Fruit fly (Drosophila melanogaster) whole organism, embryonic: ENCODE data around the gene mRpS25.

Experiments used
- Adf1 ChIP-seq: fragments of 200-800 bp; sonication (Bioruptor generic); IDR thresholded peaks from 2 replicates; pipeline ENCODE4 v1.3.6; 2022; ENCODE audit warnings: missing biosample characterization, missing genetic modification characterization
- CG11560 ChIP-seq: fragments of 200-800 bp; sonication (Bioruptor generic); IDR thresholded peaks from 3 replicates; pipeline ENCODE4 v1.3.6; 2022; ENCODE audit warnings: missing biosample characterization, missing genetic modification characterization
- CG13287 ChIP-seq: fragments of 200-800 bp; sonication (Bioruptor generic); IDR thresholded peaks from 2 replicates; pipeline ENCODE4 v1.3.6; 2022; ENCODE audit warnings: missing biosample characterization, missing genetic modification characterization; ENCODE audit not compliant: partially characterized antibody
- CG14014 ChIP-seq: fragments of 200-800 bp; sonication (Bioruptor generic); IDR thresholded peaks from 2 replicates; pipeline ENCODE4 v1.3.6; 2022; ENCODE audit warnings: missing biosample characterization, missing genetic modification characterization
- CG15073 ChIP-seq: fragments of 200-800 bp; sonication (Bioruptor generic); optimal IDR thresholded peaks from 2 replicates; lab custom pipeline; 2016; ENCODE audit warnings: missing biosample characterization, missing genetic modification characterization
- CG15696 ChIP-seq: fragments of 200-800 bp; sonication (Bioruptor generic); optimal IDR thresholded peaks from 2 replicates; lab custom pipeline; 2019; ENCODE audit warnings: missing biosample characterization, mild to moderate bottlenecking, missing genetic modification characterization, moderate library complexity
- CG17328 ChIP-seq: fragments of 200-800 bp; sonication (Bioruptor generic); IDR thresholded peaks from 2 replicates; pipeline ENCODE4 v1.3.6; 2022; ENCODE audit warnings: missing biosample characterization, missing genetic modification characterization
- CG1792 ChIP-seq: fragments of 200-800 bp; sonication (Bioruptor generic); optimal IDR thresholded peaks from 2 replicates; lab custom pipeline; 2016; ENCODE audit warnings: missing biosample characterization, missing genetic modification characterization
- CG2202 ChIP-seq: fragments of 200-800 bp; sonication (Bioruptor generic); optimal IDR thresholded peaks from 2 replicates; lab custom pipeline; 2018; ENCODE audit warnings: missing biosample characterization, mild to moderate bottlenecking, missing genetic modification characterization
- CG34422 ChIP-seq: fragments of 200-800 bp; sonication (Bioruptor generic); IDR thresholded peaks from 3 replicates; pipeline ENCODE4 v1.3.6; 2022; ENCODE audit warnings: missing biosample characterization, missing genetic modification characterization
- CG42726 ChIP-seq: fragments of 200-800 bp; sonication (Bioruptor generic); IDR thresholded peaks from 2 replicates; pipeline ENCODE4 v1.3.6; 2022; ENCODE audit warnings: missing biosample characterization, missing genetic modification characterization; ENCODE audit not compliant: partially characterized antibody
- CG5245 ChIP-seq: fragments of 200-800 bp; sonication (Bioruptor generic); optimal IDR thresholded peaks from 3 replicates; lab custom pipeline; 2016; ENCODE audit warnings: missing biosample characterization, missing genetic modification characterization
- CG6854 ChIP-seq: fragments of 200-800 bp; sonication (Bioruptor generic); optimal IDR thresholded peaks from 3 replicates; lab custom pipeline; 2017; ENCODE audit warnings: missing biosample characterization, mild to moderate bottlenecking, missing genetic modification characterization
- CG7987 ChIP-seq: fragments of 200-800 bp; sonication (Bioruptor generic); optimal IDR thresholded peaks from 2 replicates; lab custom pipeline; 2018; ENCODE audit warnings: missing biosample characterization, mild to moderate bottlenecking, missing genetic modification characterization, moderate library complexity
- CG8281 ChIP-seq: fragments of 200-800 bp; sonication (Bioruptor generic); optimal IDR thresholded peaks from 2 replicates; lab custom pipeline; 2018; ENCODE audit warnings: missing biosample characterization, mild to moderate bottlenecking, missing genetic modification characterization, moderate library complexity
- CG8290 ChIP-seq, 3 experiments: fragments of 200-800 bp; sonication (Bioruptor generic); optimal IDR thresholded peaks; 2 replicates each; lab custom pipeline; 2016 to 2019; ENCODE audit warnings: missing biosample characterization in 3 of 3, missing genetic modification characterization in 3 of 3, mild to moderate bottlenecking in 2 of 3, moderate library complexity in 1 of 3
- CTCF ChIP-seq: fragments of 200-800 bp; sonication (Bioruptor generic); optimal IDR thresholded peaks from 2 replicates; lab custom pipeline; 2017; ENCODE audit warnings: missing biosample characterization, mild to moderate bottlenecking, missing genetic modification characterization, moderate library complexity
- D ChIP-seq, 2 experiments: fragments of 200-800 bp in 1 of 2; fragments of >200 bp in 1 of 2; sonication (Bioruptor generic) in 1 of 2; optimal IDR thresholded peaks; 2 replicates in 1 of 2; 3 replicates in 1 of 2; lab custom pipeline; 2017; ENCODE audit warnings: mild to moderate bottlenecking in 1 of 2, missing biosample characterization in 1 of 2, missing genetic modification characterization in 1 of 2, missing genetic modification reagents in 1 of 2
- Dip3 ChIP-seq: fragments of 200-800 bp; sonication (Bioruptor generic); optimal IDR thresholded peaks from 3 replicates; lab custom pipeline; 2016; ENCODE audit warnings: missing biosample characterization, missing genetic modification characterization
- Ets97D ChIP-seq: fragments of 200-800 bp; sonication (Bioruptor generic); optimal IDR thresholded peaks from 3 replicates; lab custom pipeline; 2016; ENCODE audit warnings: missing biosample characterization, missing genetic modification characterization
- Fer1 ChIP-seq: fragments of 200-800 bp; sonication (Bioruptor generic); optimal IDR thresholded peaks from 2 replicates; lab custom pipeline; 2017; ENCODE audit warnings: missing biosample characterization, mild to moderate bottlenecking, missing genetic modification characterization
- Fer2 ChIP-seq: fragments of 200-800 bp; sonication (Bioruptor generic); optimal IDR thresholded peaks from 2 replicates; lab custom pipeline; 2018; ENCODE audit warnings: missing biosample characterization, mild to moderate bottlenecking, missing genetic modification characterization, moderate library complexity
- Gsc ChIP-seq: fragments of 200-800 bp; sonication (Bioruptor generic); IDR thresholded peaks from 2 replicates; pipeline ENCODE4 v1.3.6; 2022; ENCODE audit warnings: missing biosample characterization, missing genetic modification characterization
- Gug ChIP-seq: fragments of 200-800 bp; sonication (Bioruptor generic); IDR thresholded peaks from 4 replicates; pipeline ENCODE4 v1.3.6; 2022; ENCODE audit warnings: missing biosample characterization, missing genetic modification characterization
- HLH3B ChIP-seq: fragments of 200-800 bp; sonication (Bioruptor generic); IDR thresholded peaks from 2 replicates; pipeline ENCODE4 v1.3.6; 2022; ENCODE audit warnings: missing biosample characterization, missing genetic modification characterization
- HLH4C ChIP-seq: fragments of 200-800 bp; sonication (Bioruptor generic); IDR thresholded peaks from 3 replicates; pipeline ENCODE4 v1.3.6; 2022; ENCODE audit warnings: missing biosample characterization, missing genetic modification characterization; ENCODE audit not compliant: partially characterized antibody
- Hr39 ChIP-seq: fragments of >200 bp; optimal IDR thresholded peaks from 2 replicates; lab custom pipeline; 2017
- Hr51 ChIP-seq, 2 experiments: fragments of 200-800 bp; sonication (Bioruptor generic); optimal IDR thresholded peaks; 2 replicates in 1 of 2; 3 replicates in 1 of 2; lab custom pipeline; 2016 to 2018; ENCODE audit warnings: missing biosample characterization in 2 of 2, missing genetic modification characterization in 2 of 2, mild to moderate bottlenecking in 1 of 2, moderate library complexity in 1 of 2
- Kr ChIP-seq: fragments of 200-800 bp; sonication (Bioruptor generic); optimal IDR thresholded peaks from 2 replicates; lab custom pipeline; 2017; ENCODE audit warnings: missing biosample characterization, mild to moderate bottlenecking, missing genetic modification characterization
- Mes4 ChIP-seq: fragments of 200-800 bp; sonication (Bioruptor generic); optimal IDR thresholded peaks from 2 replicates; lab custom pipeline; 2016; ENCODE audit warnings: missing biosample characterization, missing genetic modification characterization
- Sry-δ ChIP-seq: fragments of 200-800 bp; sonication (Bioruptor generic); optimal IDR thresholded peaks from 2 replicates; lab custom pipeline; 2016; ENCODE audit warnings: missing biosample characterization, missing genetic modification characterization
- cato ChIP-seq: fragments of 200-800 bp; sonication (Bioruptor generic); optimal IDR thresholded peaks from 2 replicates; lab custom pipeline; 2016; ENCODE audit warnings: missing biosample characterization, missing genetic modification characterization, borderline replicate concordance
- croc ChIP-seq: fragments of 200-800 bp; sonication (Bioruptor generic); conservative IDR thresholded peaks from 3 replicates; pipeline ENCODE4 v1.3.6; 2022; ENCODE audit warnings: missing biosample characterization, missing genetic modification characterization
- danr ChIP-seq: fragments of 200-800 bp; sonication (Bioruptor generic); IDR thresholded peaks from 2 replicates; pipeline ENCODE4 v1.3.6; 2022; ENCODE audit warnings: missing biosample characterization, missing genetic modification characterization
- fd3F ChIP-seq: fragments of 200-800 bp; sonication (Bioruptor generic); optimal IDR thresholded peaks from 2 replicates; lab custom pipeline; 2018; ENCODE audit warnings: missing biosample characterization, mild to moderate bottlenecking, missing genetic modification characterization, moderate library complexity
- grn ChIP-seq: fragments of 200-800 bp; sonication (Bioruptor generic); optimal IDR thresholded peaks from 3 replicates; lab custom pipeline; 2017; ENCODE audit warnings: missing biosample characterization, missing genetic modification characterization
- hb ChIP-seq: fragments of 200-800 bp; sonication (Bioruptor generic); IDR thresholded peaks from 3 replicates; pipeline ENCODE4 v1.3.6; 2022; ENCODE audit warnings: missing biosample characterization, missing genetic modification characterization; ENCODE audit not compliant: partially characterized antibody
- her ChIP-seq: fragments of 200-800 bp; sonication (Bioruptor generic); optimal IDR thresholded peaks from 2 replicates; lab custom pipeline; 2016; ENCODE audit warnings: missing biosample characterization, missing genetic modification characterization
- insv ChIP-seq, 2 experiments: fragments of 200-800 bp; sonication (Bioruptor generic); optimal IDR thresholded peaks; 3 replicates each; lab custom pipeline; 2016 to 2018; ENCODE audit warnings: missing biosample characterization in 2 of 2, missing genetic modification characterization in 2 of 2
- inv ChIP-seq: fragments of 200-800 bp; sonication (Bioruptor generic); IDR thresholded peaks from 2 replicates; pipeline ENCODE4 v1.3.6; 2022; ENCODE audit warnings: missing biosample characterization, missing genetic modification characterization; ENCODE audit not compliant: partially characterized antibody
- lola ChIP-seq, 3 experiments: fragments of >200 bp in 2 of 3; fragments of 200-800 bp in 1 of 3; sonication (Bioruptor generic) in 1 of 3; optimal IDR thresholded peaks; 2 replicates each; lab custom pipeline; 2017 to 2019; ENCODE audit warnings: missing biosample characterization in 3 of 3, missing genetic modification characterization in 3 of 3, mild to moderate bottlenecking in 1 of 3, moderate library complexity in 1 of 3
- nerfin-1 ChIP-seq: fragments of 200-800 bp; sonication (Bioruptor generic); optimal IDR thresholded peaks from 3 replicates; lab custom pipeline; 2019; ENCODE audit warnings: missing biosample characterization, mild to moderate bottlenecking, missing genetic modification characterization, moderate library complexity
- rib ChIP-seq: fragments of 200-800 bp; sonication (Bioruptor generic); IDR thresholded peaks from 2 replicates; pipeline ENCODE4 v1.3.6; 2022; ENCODE audit warnings: missing biosample characterization, missing genetic modification characterization
- schlank ChIP-seq: fragments of 200-800 bp; sonication (Bioruptor generic); optimal IDR thresholded peaks from 2 replicates; lab custom pipeline; 2018; ENCODE audit warnings: missing biosample characterization, mild to moderate bottlenecking, missing genetic modification characterization
- so ChIP-seq: fragments of 200-800 bp; sonication (Bioruptor generic); IDR thresholded peaks from 3 replicates; pipeline ENCODE4 v1.3.6; 2022; ENCODE audit warnings: missing biosample characterization, missing genetic modification characterization
- tll ChIP-seq, 2 experiments: fragments of 200-800 bp in 1 of 2; fragments of >200 bp in 1 of 2; sonication (Bioruptor generic) in 1 of 2; optimal IDR thresholded peaks; 2 replicates each; lab custom pipeline; 2017 to 2019; ENCODE audit warnings: missing biosample characterization in 2 of 2, missing genetic modification characterization in 2 of 2, mild to moderate bottlenecking in 1 of 2, moderate library complexity in 1 of 2
- yki ChIP-seq: fragments of >200 bp; optimal IDR thresholded peaks from 3 replicates; lab custom pipeline; 2018
- zfh1 ChIP-seq: fragments of 200-800 bp; sonication (Bioruptor generic); IDR thresholded peaks from 3 replicates; pipeline ENCODE4 v1.3.6; 2022; ENCODE audit warnings: missing biosample characterization, missing genetic modification characterization

The mRpS25 gene

dm6 chrX:14627080-14627796 is 44.5 kb upstream of the mRpS25 start (continued):
- TF ChIP-seq Dip3, result no peak
- TF ChIP-seq tll (GFP tag; optimal IDR thresholded peaks at IDR 0.05; lab: Kevin White, UChicago), result peak in 1 of 2 experiments; percentile 82
- TF ChIP-seq CG42726 (GFP tag; lab: Robert Waterston, UW), result no peak
- TF ChIP-seq zfh1 (GFP tag; lab: Robert Waterston, UW), result peak; percentile 84
- no peak for TF ChIP-seq CTCF (GFP tag; lab: Kevin White, UChicago)
- TF ChIP-seq CG13287 (GFP tag; lab: Robert Waterston, UW), result no peak
- peak; percentile 47 for TF ChIP-seq Fer1 (GFP tag; lab: Kevin White, UChicago)
- TF ChIP-seq CG6854 (GFP tag; lab: Kevin White, UChicago), result peak; percentile 12
- no peak for TF ChIP-seq HLH4C
- TF ChIP-seq HLH3B (GFP tag; lab: Robert Waterston, UW), result peak; percentile 79
- peak in 1 of 3 experiments; percentile 93 for TF ChIP-seq lola (GFP tag; optimal IDR thresholded peaks at IDR 0.05; lab: Kevin White, UChicago)
- no peak for TF ChIP-seq CG7987 (GFP tag; lab: Kevin White, UChicago)
- TF ChIP-seq CG2202 (tag; lab: Kevin White, UChicago), result peak; percentile 83
- no peak for TF ChIP-seq inv (GFP tag; lab: Robert Waterston, UW)
- TF ChIP-seq CG34422 (GFP tag; lab: Robert Waterston, UW), result peak; percentile 75; the same call in 2 of the 3 replicates
- peak; percentile 68 for TF ChIP-seq Mes4
- TF ChIP-seq CG8281, result peak; percentile 52
- no peak for TF ChIP-seq Fer2
- no peak for TF ChIP-seq insv (GFP tag; optimal IDR thresholded peaks at IDR 0.05; lab: Kevin White, UChicago)
- peak; percentile 12 for TF ChIP-seq D (optimal IDR thresholded peaks at IDR 0.05; lab: Kevin White, UChicago)
- peak; percentile 91 for TF ChIP-seq D (GFP tag; optimal IDR thresholded peaks at IDR 0.05; lab: Kevin White, UChicago)
- peak; percentile 71 for TF ChIP-seq Gsc (GFP tag; lab: Robert Waterston, UW)
- TF ChIP-seq grn (GFP tag; lab: Kevin White, UChicago), result peak; percentile 75
- no peak for TF ChIP-seq yki (lab: Kevin White, UChicago)
- peak; percentile 34; the same call in 1 of the 3 replicates for TF ChIP-seq CG11560
- TF ChIP-seq Gug (GFP tag; lab: Robert Waterston, UW), result peak; percentile 43; the same call in 2 of the 4 replicates
- no peak for TF ChIP-seq rib (GFP tag; lab: Robert Waterston, UW)
- no peak for TF ChIP-seq Kr (GFP tag; lab: Kevin White, UChicago)
- peak; percentile 68 for TF ChIP-seq danr
- no peak for TF ChIP-seq Hr39 (lab: Kevin White, UChicago)
- peak; percentile 94 for TF ChIP-seq CG15696 (tag; lab: Kevin White, UChicago)
- TF ChIP-seq schlank (tag; lab: Kevin White, UChicago), result no peak
- no peak for TF ChIP-seq fd3F (GFP tag; lab: Kevin White, UChicago)
- peak; percentile 3 for TF ChIP-seq her (GFP tag; lab: Kevin White, UChicago)
- peak; percentile 48 for TF ChIP-seq CG1792 (GFP tag; lab: Kevin White, UChicago)
- TF ChIP-seq CG14014, result peak; percentile 67
- TF ChIP-seq Ets97D (GFP tag; lab: Kevin White, UChicago), result peak; percentile 14
- TF ChIP-seq CG17328 (GFP tag; lab: Robert Waterston, UW), result peak; percentile 89
- TF ChIP-seq CG5245, result peak; percentile 72
- peak; percentile 54 for TF ChIP-seq CG15073 (GFP tag; lab: Kevin White, UChicago)
- TF ChIP-seq cato (GFP tag; lab: Kevin White, UChicago), result peak; percentile 10
- TF ChIP-seq hb (GFP tag; lab: Robert Waterston, UW), result no peak
- TF ChIP-seq Hr51 (GFP tag; optimal IDR thresholded peaks at IDR 0.05; lab: Kevin White, UChicago), result peak; percentile 48 to 85
- peak; percentile 79 for TF ChIP-seq CG8290 (GFP tag; optimal IDR thresholded peaks at IDR 0.05; lab: Kevin White, UChicago)
- no peak for TF ChIP-seq CG8290 (tag; optimal IDR thresholded peaks at IDR 0.05; lab: Kevin White, UChicago)
- TF ChIP-seq croc (GFP tag; lab: Robert Waterston, UW), result peak; percentile 89
- TF ChIP-seq so (GFP tag; lab: Robert Waterston, UW), result peak; percentile 78; the same call in 1 of the 3 replicates
- peak; percentile 29 for TF ChIP-seq Sry-δ (GFP tag; lab: Kevin White, UChicago)
- peak; percentile 83 for TF ChIP-seq nerfin-1 (tag; lab: Kevin White, UChicago)
- no peak; the same call in 1 of the 2 replicates for TF ChIP-seq Adf1 (GFP tag; lab: Robert Waterston, UW)
